Fruit fly (Drosophila melanogaster) whole organism, embryonic: ENCODE data around the gene CG5157.

Experiments
- Bgb ChIP-seq: fragments of 200-800 bp; sonication (Bioruptor generic); IDR thresholded peaks from 2 replicates; pipeline ENCODE4 v1.3.6; 2022; ENCODE audit warnings: missing biosample characterization, missing genetic modification characterization; ENCODE audit not compliant: partially characterized antibody
- CG10462 ChIP-seq: fragments of 200-800 bp; sonication (Bioruptor generic); optimal IDR thresholded peaks from 2 replicates; lab custom pipeline; 2016; ENCODE audit warnings: missing biosample characterization, missing genetic modification characterization
- CG11093 ChIP-seq: fragments of 200-800 bp; sonication (Bioruptor generic); IDR thresholded peaks from 3 replicates; pipeline ENCODE4 v1.3.6; 2022; ENCODE audit warnings: missing biosample characterization, missing genetic modification characterization
- CG11247 ChIP-seq: fragments of 200-800 bp; sonication (Bioruptor generic); IDR thresholded peaks from 2 replicates; pipeline ENCODE4 v1.3.6; 2022; ENCODE audit warnings: missing biosample characterization, missing genetic modification characterization
- CG1233 ChIP-seq: fragments of 200-800 bp; sonication (Bioruptor generic); optimal IDR thresholded peaks from 4 replicates; lab custom pipeline; 2018; ENCODE audit warnings: missing biosample characterization, mild to moderate bottlenecking, missing genetic modification characterization
- CG2202 ChIP-seq: fragments of 200-800 bp; sonication (Bioruptor generic); optimal IDR thresholded peaks from 2 replicates; lab custom pipeline; 2018; ENCODE audit warnings: missing biosample characterization, mild to moderate bottlenecking, missing genetic modification characterization
- CG2712 ChIP-seq: fragments of 200-800 bp; optimal IDR thresholded peaks from 3 replicates; lab custom pipeline; 2019; ENCODE audit warnings: missing biosample characterization, mild to moderate bottlenecking, missing genetic modification characterization, moderate library complexity
- CG30431 ChIP-seq: fragments of 200-800 bp; sonication (Bioruptor generic); optimal IDR thresholded peaks from 2 replicates; lab custom pipeline; 2017; ENCODE audit warnings: missing biosample characterization, missing genetic modification characterization
- CG4617 ChIP-seq: fragments of 200-800 bp; sonication (Bioruptor generic); optimal IDR thresholded peaks from 3 replicates; lab custom pipeline; 2016; ENCODE audit warnings: missing biosample characterization, missing genetic modification characterization, borderline replicate concordance
- CG9437 ChIP-seq: fragments of 200-800 bp; sonication (Bioruptor generic); optimal IDR thresholded peaks from 2 replicates; lab custom pipeline; 2018; ENCODE audit warnings: missing biosample characterization, mild to moderate bottlenecking, missing genetic modification characterization
- CG9797 ChIP-seq: fragments of 200-800 bp; sonication (Bioruptor generic); optimal IDR thresholded peaks from 3 replicates; lab custom pipeline; 2018; ENCODE audit warnings: missing biosample characterization, mild to moderate bottlenecking, missing genetic modification characterization
- CHES-1-like ChIP-seq: fragments of 200-800 bp; sonication (Bioruptor generic); optimal IDR thresholded peaks from 2 replicates; lab custom pipeline; 2016; ENCODE audit warnings: missing biosample characterization, missing genetic modification characterization
- E2f2 ChIP-seq: fragments of 200-800 bp; sonication (Bioruptor generic); IDR thresholded peaks from 2 replicates; pipeline ENCODE4 v1.3.6; 2022; ENCODE audit warnings: missing biosample characterization, missing genetic modification characterization
- ERR ChIP-seq: fragments of 200-800 bp; sonication (Bioruptor generic); optimal IDR thresholded peaks from 2 replicates; lab custom pipeline; 2016; ENCODE audit warnings: missing biosample characterization, missing genetic modification characterization
- GATAe ChIP-seq: fragments of 200-800 bp; sonication (Bioruptor generic); conservative IDR thresholded peaks from 2 replicates; pipeline ENCODE4 v1.3.6; 2022; ENCODE audit warnings: missing biosample characterization, missing genetic modification characterization
- Hand ChIP-seq: fragments of 200-800 bp; sonication (Bioruptor generic); optimal IDR thresholded peaks from 2 replicates; lab custom pipeline; 2017; ENCODE audit warnings: mild to moderate bottlenecking, missing biosample characterization, missing genetic modification reagents, missing genetic modification characterization
- Lpt ChIP-seq: fragments of >200 bp; optimal IDR thresholded peaks from 2 replicates; lab custom pipeline; 2018; ENCODE audit warnings: missing biosample characterization, missing genetic modification characterization
- NK7.1 ChIP-seq: fragments of 200-800 bp; sonication (Bioruptor generic); optimal IDR thresholded peaks from 3 replicates; lab custom pipeline; 2016; ENCODE audit warnings: missing biosample characterization, missing genetic modification characterization
- Scr ChIP-seq: fragments of 200-800 bp; sonication (Bioruptor generic); IDR thresholded peaks from 2 replicates; pipeline ENCODE4 v1.3.6; 2022; ENCODE audit warnings: missing biosample characterization, missing genetic modification characterization; ENCODE audit not compliant: partially characterized antibody
- Sox100B ChIP-seq: fragments of 200-800 bp; sonication (Bioruptor generic); optimal IDR thresholded peaks from 3 replicates; lab custom pipeline; 2018; ENCODE audit warnings: missing biosample characterization, mild to moderate bottlenecking, missing genetic modification characterization
- Sry-δ ChIP-seq: fragments of 200-800 bp; sonication (Bioruptor generic); optimal IDR thresholded peaks from 2 replicates; lab custom pipeline; 2016; ENCODE audit warnings: missing biosample characterization, missing genetic modification characterization
- ap ChIP-seq: fragments of 200-800 bp; sonication (Bioruptor generic); IDR thresholded peaks from 2 replicates; pipeline ENCODE4 v1.3.6; 2022; ENCODE audit warnings: missing biosample characterization, missing genetic modification characterization
- az2 ChIP-seq: fragments of 200-800 bp; sonication (Bioruptor generic); optimal IDR thresholded peaks from 3 replicates; lab custom pipeline; 2016; ENCODE audit warnings: missing biosample characterization, missing genetic modification characterization
- crc ChIP-seq: fragments of 200-800 bp; sonication (Bioruptor generic); optimal IDR thresholded peaks from 2 replicates; lab custom pipeline; 2016; ENCODE audit warnings: missing biosample characterization, missing genetic modification characterization
- crp ChIP-seq, 2 experiments: fragments of 200-800 bp; sonication (Bioruptor generic); optimal IDR thresholded peaks; 2 replicates in 1 of 2; 3 replicates in 1 of 2; lab custom pipeline; 2017; ENCODE audit warnings: missing biosample characterization in 2 of 2, missing genetic modification characterization in 2 of 2, mild to moderate bottlenecking in 1 of 2, moderate library complexity in 1 of 2
- da ChIP-seq: fragments of 200-800 bp; sonication (Bioruptor generic); optimal IDR thresholded peaks from 2 replicates; lab custom pipeline; 2016; ENCODE audit warnings: missing biosample characterization, missing genetic modification characterization
- dimm ChIP-seq: fragments of 200-800 bp; sonication (Bioruptor generic); IDR thresholded peaks from 2 replicates; pipeline ENCODE4 v1.3.6; 2022; ENCODE audit warnings: missing biosample characterization, missing genetic modification characterization
- eve ChIP-seq, 2 experiments: fragments of >200 bp; optimal IDR thresholded peaks; 2 replicates each; lab custom pipeline; 2017; ENCODE audit warnings: missing biosample characterization in 2 of 2, missing genetic modification characterization in 2 of 2
- exex ChIP-seq: fragments of 200-800 bp; sonication (Bioruptor generic); optimal IDR thresholded peaks from 4 replicates; lab custom pipeline; 2018; ENCODE audit warnings: missing biosample characterization, mild to moderate bottlenecking, missing genetic modification characterization, moderate library complexity
- eyg ChIP-seq: fragments of 200-800 bp; sonication (Bioruptor generic); optimal IDR thresholded peaks from 3 replicates; lab custom pipeline; 2016; ENCODE audit warnings: missing biosample characterization, missing genetic modification characterization
- gro ChIP-seq: fragments of 200-800 bp; sonication (Bioruptor generic); optimal IDR thresholded peaks from 2 replicates; lab custom pipeline; 2016; ENCODE audit warnings: missing biosample characterization, missing genetic modification characterization
- ind ChIP-seq: fragments of 200-800 bp; sonication (Bioruptor generic); optimal IDR thresholded peaks from 3 replicates; lab custom pipeline; 2016; ENCODE audit warnings: missing biosample characterization, missing genetic modification characterization
- ken ChIP-seq: fragments of 200-800 bp; sonication (Bioruptor generic); IDR thresholded peaks from 3 replicates; pipeline ENCODE4 v1.3.6; 2022; ENCODE audit warnings: missing biosample characterization, missing genetic modification characterization
- lola ChIP-seq, 3 experiments: fragments of >200 bp in 2 of 3; fragments of 200-800 bp in 1 of 3; sonication (Bioruptor generic) in 1 of 3; optimal IDR thresholded peaks; 2 replicates each; lab custom pipeline; 2017 to 2019; ENCODE audit warnings: missing biosample characterization in 3 of 3, missing genetic modification characterization in 3 of 3, mild to moderate bottlenecking in 1 of 3, moderate library complexity in 1 of 3
- odd ChIP-seq: fragments of 200-800 bp; sonication (Bioruptor generic); optimal IDR thresholded peaks from 2 replicates; lab custom pipeline; 2017; ENCODE audit warnings: missing biosample characterization, mild to moderate bottlenecking, missing genetic modification characterization
- p53 ChIP-seq: fragments of 200-800 bp; sonication (Bioruptor generic); optimal IDR thresholded peaks from 2 replicates; lab custom pipeline; 2016; ENCODE audit warnings: missing biosample characterization, missing genetic modification characterization
- pan ChIP-seq, 4 experiments: fragments of >200 bp in 3 of 4; fragments of 200-800 bp in 1 of 4; sonication (Bioruptor generic) in 1 of 4; optimal IDR thresholded peaks in 3 of 4; IDR thresholded peaks in 1 of 4; 2 replicates each; pipeline versions ENCODE4 v1.3.6 to Lab custom; 2017 to 2022; ENCODE audit warnings: missing biosample characterization in 2 of 4, missing genetic modification characterization in 2 of 4, mixed read lengths in 1 of 4
- pfk ChIP-seq: fragments of 200-800 bp; sonication (Bioruptor generic); optimal IDR thresholded peaks from 2 replicates; lab custom pipeline; 2018; ENCODE audit warnings: missing biosample characterization, mild to moderate bottlenecking, missing genetic modification characterization, moderate library complexity
- prd ChIP-seq, 3 experiments: fragments of >200 bp in 2 of 3; fragments of 200-800 bp in 1 of 3; sonication (Bioruptor generic) in 1 of 3; optimal IDR thresholded peaks in 2 of 3; IDR thresholded peaks in 1 of 3; 2 replicates in 2 of 3; 3 replicates in 1 of 3; pipeline versions ENCODE4 v1.3.6 to Lab custom; 2017 to 2022; ENCODE audit warnings: missing biosample characterization in 1 of 3, missing genetic modification characterization in 1 of 3
- sens ChIP-seq: fragments of 200-800 bp; sonication (Bioruptor generic); peaks from one replicate; lab custom pipeline; 2016; ENCODE audit warnings: missing biosample characterization, missing genetic modification characterization
- shn ChIP-seq: fragments of 200-800 bp; sonication (Bioruptor generic); optimal IDR thresholded peaks from 3 replicates; lab custom pipeline; 2016; ENCODE audit warnings: missing biosample characterization, missing genetic modification characterization
- sima ChIP-seq: fragments of 200-800 bp; sonication (Bioruptor generic); optimal IDR thresholded peaks from 2 replicates; lab custom pipeline; 2016; ENCODE audit warnings: missing biosample characterization, missing genetic modification characterization
- so ChIP-seq: fragments of 200-800 bp; sonication (Bioruptor generic); IDR thresholded peaks from 3 replicates; pipeline ENCODE4 v1.3.6; 2022; ENCODE audit warnings: missing biosample characterization, missing genetic modification characterization
- sob ChIP-seq: fragments of 200-800 bp; sonication (Bioruptor generic); IDR thresholded peaks from 2 replicates; pipeline ENCODE4 v1.3.6; 2022; ENCODE audit warnings: missing biosample characterization, missing genetic modification characterization
- unpg ChIP-seq: fragments of 200-800 bp; sonication (Bioruptor generic); optimal IDR thresholded peaks from 3 replicates; lab custom pipeline; 2018; ENCODE audit warnings: missing biosample characterization, mild to moderate bottlenecking, missing genetic modification characterization, moderate library complexity
- z ChIP-seq: fragments of 200-800 bp; sonication (Bioruptor generic); IDR thresholded peaks from 3 replicates; pipeline ENCODE4 v1.3.6; 2022; ENCODE audit warnings: missing biosample characterization, missing genetic modification characterization
- zen2 ChIP-seq: fragments of 200-800 bp; sonication (Bioruptor generic); IDR thresholded peaks from 3 replicates; pipeline ENCODE4 v1.3.6; 2022; ENCODE audit warnings: missing biosample characterization, missing genetic modification characterization; ENCODE audit not compliant: partially characterized antibody
- zf30C ChIP-seq: fragments of 200-800 bp; sonication (Bioruptor generic); optimal IDR thresholded peaks from 3 replicates; lab custom pipeline; 2018; ENCODE audit warnings: missing biosample characterization, mild to moderate bottlenecking, missing genetic modification characterization

The CG5157 gene

DNA sequence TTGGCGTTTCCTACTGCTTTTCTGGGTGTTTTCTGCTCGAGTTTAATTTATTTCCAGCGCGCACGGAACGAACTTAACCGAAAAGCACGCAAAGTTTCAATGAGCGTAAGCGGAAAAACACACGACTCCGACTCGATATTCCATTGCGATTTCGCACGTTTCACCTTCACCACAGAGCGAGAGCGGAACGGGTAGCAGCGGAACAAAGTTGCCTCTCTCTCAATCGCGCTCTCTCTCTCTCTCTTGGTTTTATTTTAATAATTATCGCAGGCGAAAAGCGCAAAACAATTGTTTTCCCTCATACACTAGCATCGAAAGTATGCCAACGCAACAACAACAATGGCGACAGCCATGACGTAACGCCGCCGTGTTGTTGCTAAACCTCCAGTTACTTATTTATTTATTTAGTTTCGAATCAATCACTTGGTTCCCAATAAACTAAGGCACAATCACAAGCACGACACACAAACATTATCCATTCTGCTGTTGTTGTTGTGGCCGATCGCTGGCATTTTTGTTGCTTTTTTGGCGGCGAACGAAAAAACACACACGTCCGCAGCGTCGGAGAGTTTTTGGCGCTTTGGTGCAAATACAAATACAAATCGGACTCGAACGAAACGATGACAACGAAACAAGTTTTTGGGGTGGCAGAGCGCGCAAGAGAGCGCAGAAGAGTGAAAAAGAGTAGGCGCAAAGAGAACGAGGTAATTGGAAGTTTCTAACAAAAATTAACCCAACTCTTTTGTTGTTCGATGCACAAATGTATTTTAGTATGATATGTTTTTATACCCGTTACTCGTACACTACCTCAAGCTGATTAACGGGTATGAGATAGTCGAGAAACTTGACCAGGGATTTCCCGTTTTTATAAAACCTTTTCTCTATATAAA, 26.7 kb upstream of the CG5157 start, which contains the start of gene CG5151 (continued):
- no peak for TF ChIP-seq eyg (GFP tag; lab: Kevin White, UChicago)
- no peak for TF ChIP-seq CG1233
- no peak for TF ChIP-seq p53 (GFP tag; lab: Kevin White, UChicago)
- no peak for TF ChIP-seq CG9797 (GFP tag; lab: Kevin White, UChicago)
- no peak for TF ChIP-seq GATAe (GFP tag; lab: Robert Waterston, UW)
- TF ChIP-seq sob (GFP tag; lab: Robert Waterston, UW), result no peak
- TF ChIP-seq ap, result no peak
- peak; percentile 44 for TF ChIP-seq CG9437 (GFP tag; lab: Kevin White, UChicago)
- no peak for TF ChIP-seq lola (GFP tag; optimal IDR thresholded peaks at IDR 0.05; lab: Kevin White, UChicago)
- TF ChIP-seq gro, result peak; percentile 10
- TF ChIP-seq ind (GFP tag; lab: Kevin White, UChicago), result no peak
- TF ChIP-seq E2f2 (GFP tag; lab: Robert Waterston, UW), result peak; percentile 19; the same call in 1 of the 2 replicates
- no peak for TF ChIP-seq NK7.1 (GFP tag; lab: Kevin White, UChicago)
- TF ChIP-seq Sry-δ (GFP tag; lab: Kevin White, UChicago), result no peak
- no peak for TF ChIP-seq sima (GFP tag; lab: Kevin White, UChicago)
- TF ChIP-seq unpg (GFP tag; lab: Kevin White, UChicago), result no peak
- TF ChIP-seq Sox100B (GFP tag; lab: Kevin White, UChicago), result no peak
- TF ChIP-seq crc (GFP tag; lab: Kevin White, UChicago), result no peak
- TF ChIP-seq CHES-1-like (GFP tag; lab: Kevin White, UChicago), result peak; percentile 13
- TF ChIP-seq CG11247 (GFP tag; lab: Robert Waterston, UW), result no peak
- TF ChIP-seq dimm (GFP tag; lab: Robert Waterston, UW), result no peak
- TF ChIP-seq Hand (GFP tag; lab: Kevin White, UChicago), result no peak
- peak; percentile 93 for TF ChIP-seq pfk (GFP tag; lab: Kevin White, UChicago)
- no peak for TF ChIP-seq CG4617 (GFP tag; lab: Kevin White, UChicago)
- TF ChIP-seq Scr (GFP tag; lab: Robert Waterston, UW), result peak; percentile 69
- TF ChIP-seq az2 (GFP tag; lab: Kevin White, UChicago), result no peak
- TF ChIP-seq prd (optimal IDR thresholded peaks at IDR 0.05; lab: Kevin White, UChicago), result no peak
- TF ChIP-seq prd (GFP tag; IDR thresholded peaks at IDR 0.05; lab: Robert Waterston, UW), result no peak
- TF ChIP-seq ken, result no peak
- TF ChIP-seq so (GFP tag; lab: Robert Waterston, UW), result no peak; the same call in 2 of the 3 replicates
- TF ChIP-seq CG2712 (tag; lab: Kevin White, UChicago), result no peak
- peak; percentile 56 for TF ChIP-seq sens
- no peak for TF ChIP-seq shn (GFP tag; lab: Kevin White, UChicago)
- peak; percentile 20 for TF ChIP-seq exex (tag; lab: Kevin White, UChicago)
- no peak for TF ChIP-seq ERR (GFP tag; lab: Kevin White, UChicago)
- TF ChIP-seq CG10462 (GFP tag; lab: Kevin White, UChicago), result no peak
- TF ChIP-seq Lpt, result no peak
- TF ChIP-seq zen2 (GFP tag; lab: Robert Waterston, UW), result peak; percentile 54; the same call in 2 of the 3 replicates
- TF ChIP-seq Bgb (GFP tag; lab: Robert Waterston, UW), result peak; percentile 81
- TF ChIP-seq eve (GFP tag; optimal IDR thresholded peaks at IDR 0.05; lab: Kevin White, UChicago), result no peak
- no peak for TF ChIP-seq da (GFP tag; lab: Kevin White, UChicago)
- no peak for TF ChIP-seq CG2202 (tag; lab: Kevin White, UChicago)
- TF ChIP-seq odd (GFP tag; lab: Kevin White, UChicago), result peak; percentile 18
- TF ChIP-seq CG11093 (GFP tag; lab: Robert Waterston, UW), result no peak
- TF ChIP-seq crp (GFP tag; optimal IDR thresholded peaks at IDR 0.05; lab: Kevin White, UChicago), result no peak
- no peak for TF ChIP-seq CG30431 (GFP tag; lab: Kevin White, UChicago)
- no peak for TF ChIP-seq zf30C (GFP tag; lab: Kevin White, UChicago)
- TF ChIP-seq z (GFP tag; lab: Robert Waterston, UW), result peak; percentile 32; the same call in 1 of the 3 replicates
- no peak for TF ChIP-seq pan (optimal IDR thresholded peaks at IDR 0.05; lab: Kevin White, UChicago)
- peak in 1 of 2 experiments; percentile 45 for TF ChIP-seq pan (GFP tag; optimal IDR thresholded peaks at IDR 0.05 in 1 of 2, IDR thresholded peaks at IDR 0.05 in 1 of 2)
